Worm (Caenorhabditis elegans) whole organism, young adult: ENCODE results near the gene F20D6.5.

Experiments
- F10E7.11 ChIP-seq: sonication (generic microtip); optimal IDR thresholded peaks from 2 replicates; lab custom pipeline; 2017; ENCODE audit warnings: mild to moderate bottlenecking, missing genetic modification characterization, moderate library complexity, missing compliant biosample characterization
- F37B4.10 ChIP-seq: fragments of 200-800 bp; sonication (Bioruptor generic); IDR thresholded peaks from 2 replicates; pipeline ENCODE4 v1.3.6; 2022; ENCODE audit warnings: missing genetic modification characterization, missing compliant biosample characterization
- F57C9.4 ChIP-seq: sonication (generic microtip); optimal IDR thresholded peaks from 2 replicates; lab custom pipeline; 2017; ENCODE audit warnings: mild to moderate bottlenecking, missing genetic modification characterization, missing compliant biosample characterization
- attf-6 ChIP-seq: fragments of 200-800 bp; sonication (Bioruptor generic); IDR thresholded peaks from 2 replicates; pipeline ENCODE4 v1.3.6; 2022; ENCODE audit warnings: missing genetic modification reagents, missing genetic modification characterization, missing compliant biosample characterization
- hsf-1 ChIP-seq: fragments of 200-800 bp; sonication (Bioruptor generic); IDR thresholded peaks from 2 replicates; pipeline ENCODE4 v1.3.6; 2022; ENCODE audit warnings: missing genetic modification reagents, missing genetic modification characterization, missing compliant biosample characterization
- pha-4 ChIP-seq: fragments of 150-350 bp; sonication (generic microtip); optimal IDR thresholded peaks from 2 replicates; lab custom pipeline; 2014; ENCODE audit warnings: missing biosample characterization, missing genetic modification reagents, missing genetic modification characterization
- rec-8 ChIP-seq, 2 experiments: sonication (generic microtip); optimal IDR thresholded peaks; 2 replicates each; lab custom pipeline; 2016; ENCODE audit warnings: mild to moderate bottlenecking in 2 of 2, missing genetic modification characterization in 2 of 2, missing genetic modification reagents in 2 of 2, missing genotype in 2 of 2, missing biosample characterization in 1 of 2, missing compliant biosample characterization in 1 of 2, moderate library complexity in 1 of 2
- sea-2 ChIP-seq: fragments of 200-800 bp; sonication (Bioruptor generic); IDR thresholded peaks from 2 replicates; pipeline ENCODE4 v1.3.6; 2022; ENCODE audit warnings: missing genetic modification characterization, missing compliant biosample characterization
- snpc-4 ChIP-seq, 5 experiments: fragments of 150-350 bp in 1 of 5; sonication (generic microtip) in 4 of 5; optimal IDR thresholded peaks; 2 replicates each; lab custom pipeline; 2014 to 2018; ENCODE audit warnings: missing genetic modification characterization in 5 of 5, missing biosample characterization in 3 of 5, antibody characterized with exemption in 2 of 5, mild to moderate bottlenecking in 2 of 5, missing compliant biosample characterization in 2 of 5, missing genotype in 2 of 5, moderate library complexity in 2 of 5, missing genetic modification reagents in 1 of 5
- ztf-28 ChIP-seq: fragments of 200-800 bp; sonication (Bioruptor generic); IDR thresholded peaks from 2 replicates; pipeline ENCODE4 v1.3.6; 2022; ENCODE audit warnings: missing genetic modification reagents, missing genetic modification characterization, missing compliant biosample characterization

- TF ChIP-seq attf-6 (GFP tag; lab: Robert Waterston, UW) = no peak
- TF ChIP-seq F37B4.10 = no peak
- TF ChIP-seq sea-2 (GFP tag; lab: Robert Waterston, UW) = no peak
- TF ChIP-seq rec-8 (tag; optimal IDR thresholded peaks at IDR 0.05; lab: Kevin White, UChicago) = no peak
- TF ChIP-seq snpc-4 (GFP tag; optimal IDR thresholded peaks at IDR 0.05; lab: Kevin White, UChicago) = no peak
- TF ChIP-seq snpc-4 (tag; optimal IDR thresholded peaks at IDR 0.05; lab: Kevin White, UChicago) = no peak
- no peak for TF ChIP-seq F57C9.4
- TF ChIP-seq ztf-28 (GFP tag; lab: Robert Waterston, UW) = no peak
- TF ChIP-seq F10E7.11 (tag; lab: Kevin White, UChicago) = no peak
- TF ChIP-seq hsf-1 = no peak
- TF ChIP-seq pha-4 (tag; lab: Kevin White, UChicago) = no peak
Observed at ce11 chrV:8157446-8157845, 4.3 kb upstream of the F20D6.5 start, which contains the start of gene sul-2.
